Worm (Caenorhabditis elegans): Measurements from ENCODE around the gene chtb-2.

- TF ChIP-seq lsy-12 (tag; optimal IDR thresholded peaks at IDR 0.05): no peak
- no peak for TF ChIP-seq aly-2 (tag; optimal IDR thresholded peaks at IDR 0.05)
Measured at ce11 chrIII:6499102-6499501, 16.1 kb downstream of the chtb-2 start.
